Worm (Caenorhabditis elegans): ENCODE data around the gene srab-8.

srab-8 gene

ce11 chrV:3146932-3147331, 29.3 kb upstream of the srab-8 start, which contains the start of gene srab-11:
Gene srab-11 (minus strand): TSS chrV:3147032.
- TF ChIP-seq elt-2 (tag; optimal IDR thresholded peaks at IDR 0.05) (no peak), pat-9 (tag; optimal IDR thresholded peaks at IDR 0.05) (no peak), ttx-3 (tag; optimal IDR thresholded peaks at IDR 0.05) (no peak), ref-2 (tag; optimal IDR thresholded peaks at IDR 0.05) (no peak), nfya-1 (tag; optimal IDR thresholded peaks at IDR 0.05) (no peak), Y22D7AL.16 (tag; optimal IDR thresholded peaks at IDR 0.05) (no peak), elt-4 (tag; optimal IDR thresholded peaks at IDR 0.05) (no peak), ceh-30 (tag; optimal IDR thresholded peaks at IDR 0.05) (no peak), che-1 (tag; optimal IDR thresholded peaks at IDR 0.05) (no peak), pax-1 (tag; optimal IDR thresholded peaks at IDR 0.05) (no peak), unc-55 (GFP tag; optimal IDR thresholded peaks at IDR 0.05) (no peak), pha-4 (tag; optimal IDR thresholded peaks at IDR 0.05) (no peak), pros-1 (tag; optimal IDR thresholded peaks at IDR 0.05) (no peak), ceh-31 (tag; optimal IDR thresholded peaks at IDR 0.05) (no peak)

- no peak for TF ChIP-seq sox-2 (GFP tag; IDR thresholded peaks at IDR 0.05)
- TF ChIP-seq npax-4 (tag; optimal IDR thresholded peaks at IDR 0.05) = no peak
- TF ChIP-seq unc-86 (tag; optimal IDR thresholded peaks at IDR 0.05) = no peak
- TF ChIP-seq ztf-16 (tag; optimal IDR thresholded peaks at IDR 0.05) = no peak
- TF ChIP-seq ceh-31 (tag; optimal IDR thresholded peaks at IDR 0.05) = peak; percentile 9
- no peak for TF ChIP-seq ceh-6 (GFP tag; optimal IDR thresholded peaks at IDR 0.05)
- no peak for TF ChIP-seq pha-2 (tag; optimal IDR thresholded peaks at IDR 0.05)
- peak; percentile 29 for TF ChIP-seq ceh-34 (tag; optimal IDR thresholded peaks at IDR 0.05)
- TF ChIP-seq nhr-11 (tag; optimal IDR thresholded peaks at IDR 0.05) = no peak
- TF ChIP-seq che-1 (tag; optimal IDR thresholded peaks at IDR 0.05) = no peak
- TF ChIP-seq sdc-2 (tag; optimal IDR thresholded peaks at IDR 0.05) = peak; percentile 6
- TF ChIP-seq ref-2 (tag; optimal IDR thresholded peaks at IDR 0.05) = peak; percentile 22
- TF ChIP-seq hlh-6 (tag; optimal IDR thresholded peaks at IDR 0.05) = no peak
- no peak for TF ChIP-seq mec-3 (tag; optimal IDR thresholded peaks at IDR 0.05; ENCODE audit: borderline replicate concordance)
- TF ChIP-seq tbx-2 (tag; optimal IDR thresholded peaks at IDR 0.05) = no peak
- TF ChIP-seq ahr-1 (tag; optimal IDR thresholded peaks at IDR 0.05) = no peak
- no peak for TF ChIP-seq nfya-1 (tag; optimal IDR thresholded peaks at IDR 0.05)
These were observed 26.3 kb upstream of the srab-8 start for ce11 chrV:3149910-3150428.

ce11 chrV:3151862-3152261, 24.4 kb upstream of the srab-8 start, which contains the start of gene srab-6:
Gene srab-6 (minus strand): TSS chrV:3151962.
- no peak for TF ChIP-seq pax-1 (tag; optimal IDR thresholded peaks at IDR 0.05)
- TF ChIP-seq ztf-16 (tag; optimal IDR thresholded peaks at IDR 0.05) = no peak
- no peak for TF ChIP-seq ceh-22 (tag; optimal IDR thresholded peaks at IDR 0.05)
- TF ChIP-seq fax-1 (tag; optimal IDR thresholded peaks at IDR 0.05) = no peak
- no peak for TF ChIP-seq lim-6 (tag; optimal IDR thresholded peaks at IDR 0.05)
- TF ChIP-seq ref-2 (tag; optimal IDR thresholded peaks at IDR 0.05) = no peak
- no peak for TF ChIP-seq hlh-8 (tag; optimal IDR thresholded peaks at IDR 0.05)
- TF ChIP-seq zip-5 (tag; optimal IDR thresholded peaks at IDR 0.05) = no peak

- no peak for TF ChIP-seq C08G9.2 (tag; optimal IDR thresholded peaks at IDR 0.05)
- no peak for TF ChIP-seq ceh-24 (tag; optimal IDR thresholded peaks at IDR 0.05)
- TF ChIP-seq gmeb-2 (tag; optimal IDR thresholded peaks at IDR 0.05) = no peak
- no peak for TF ChIP-seq unc-86 (tag; optimal IDR thresholded peaks at IDR 0.05)
- TF ChIP-seq K09A11.1 (tag; optimal IDR thresholded peaks at IDR 0.05; ENCODE audit: insufficient read depth) = no peak
- no peak for TF ChIP-seq fkh-10 (GFP tag; optimal IDR thresholded peaks at IDR 0.05)
- TF ChIP-seq ceh-2 (tag; optimal IDR thresholded peaks at IDR 0.05) = no peak
- no peak for TF ChIP-seq lin-11 (tag; optimal IDR thresholded peaks at IDR 0.05)
- no peak for TF ChIP-seq fkh-6 (tag; optimal IDR thresholded peaks at IDR 0.05)
- TF ChIP-seq hlh-6 (tag; optimal IDR thresholded peaks at IDR 0.05) = no peak
- no peak for TF ChIP-seq ref-2 (tag; optimal IDR thresholded peaks at IDR 0.05)
- no peak for TF ChIP-seq madf-2 (tag; optimal IDR thresholded peaks at IDR 0.05)
- no peak for TF ChIP-seq ztf-16 (tag; optimal IDR thresholded peaks at IDR 0.05)
- TF ChIP-seq npax-4 (tag; optimal IDR thresholded peaks at IDR 0.05) = no peak
- no peak for TF ChIP-seq unc-42 (tag; optimal IDR thresholded peaks at IDR 0.05)
- TF ChIP-seq unc-55 (GFP tag; optimal IDR thresholded peaks at IDR 0.05) = no peak
- no peak for TF ChIP-seq pat-9 (tag; optimal IDR thresholded peaks at IDR 0.05)
- TF ChIP-seq zip-5 (tag; optimal IDR thresholded peaks at IDR 0.05) = no peak
- TF ChIP-seq pag-3 (tag; optimal IDR thresholded peaks at IDR 0.05; ENCODE audit: borderline replicate concordance) = no peak
These were observed 21.2 kb upstream of the srab-8 start, which contains the start of gene srab-7 for ce11 chrV:3155072-3155471. Gene srab-7 (minus strand): TSS chrV:3155172.
